Worm (Caenorhabditis elegans): ENCODE data around the gene C29F9.2.

C29F9.2 gene

DNA sequence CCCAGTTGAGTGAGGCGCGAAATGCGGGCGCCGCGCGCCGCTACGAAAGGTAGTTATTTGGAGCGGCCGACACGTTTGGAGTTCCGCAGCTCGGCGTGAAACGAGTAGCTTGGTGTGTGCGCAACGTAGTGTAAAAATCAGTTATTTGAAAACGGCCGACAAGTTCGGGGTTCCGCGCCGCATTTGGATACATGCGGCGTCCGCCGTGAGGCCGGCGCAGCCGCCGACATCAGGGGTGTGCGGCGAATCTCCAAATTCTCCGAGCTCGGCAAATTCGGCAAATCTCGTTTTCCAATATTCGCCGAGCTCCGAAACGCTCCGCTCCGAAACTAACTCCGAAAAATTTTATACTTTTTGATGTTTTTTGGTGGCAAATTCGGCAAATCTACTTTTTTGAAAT, 27.2 kb downstream of the C29F9.2 start:
- no peak for TF ChIP-seq ces-1 (GFP tag; optimal IDR thresholded peaks at IDR 0.05)
- peak; percentile 78 for TF ChIP-seq set-16 (GFP tag; IDR thresholded peaks at IDR 0.05)
- no peak for TF ChIP-seq dve-1 (tag; optimal IDR thresholded peaks at IDR 0.05; ENCODE audit: insufficient read depth)
- no peak for TF ChIP-seq lsy-2 (tag; optimal IDR thresholded peaks at IDR 0.05)
- no peak for TF ChIP-seq ZK546.5 (tag; optimal IDR thresholded peaks at IDR 0.05)
- no peak for TF ChIP-seq ztf-7 (tag; optimal IDR thresholded peaks at IDR 0.05)
- no peak for TF ChIP-seq tag-97 (GFP tag; IDR thresholded peaks at IDR 0.05)
- no peak for TF ChIP-seq snpc-1.2 (GFP tag; IDR thresholded peaks at IDR 0.05)
- TF ChIP-seq daf-16 (GFP tag; optimal IDR thresholded peaks at IDR 0.05) = no peak
- TF ChIP-seq daf-16 (tag; optimal IDR thresholded peaks at IDR 0.05) = no peak
- TF ChIP-seq aha-1 (tag) = peak; percentile 17
- TF ChIP-seq ama-1 (optimal IDR thresholded peaks at IDR 0.05) = no peak
- no peak for TF ChIP-seq nhr-48 (tag; optimal IDR thresholded peaks at IDR 0.05)
- TF ChIP-seq unc-39 (tag; optimal IDR thresholded peaks at IDR 0.05) = no peak

DNA sequence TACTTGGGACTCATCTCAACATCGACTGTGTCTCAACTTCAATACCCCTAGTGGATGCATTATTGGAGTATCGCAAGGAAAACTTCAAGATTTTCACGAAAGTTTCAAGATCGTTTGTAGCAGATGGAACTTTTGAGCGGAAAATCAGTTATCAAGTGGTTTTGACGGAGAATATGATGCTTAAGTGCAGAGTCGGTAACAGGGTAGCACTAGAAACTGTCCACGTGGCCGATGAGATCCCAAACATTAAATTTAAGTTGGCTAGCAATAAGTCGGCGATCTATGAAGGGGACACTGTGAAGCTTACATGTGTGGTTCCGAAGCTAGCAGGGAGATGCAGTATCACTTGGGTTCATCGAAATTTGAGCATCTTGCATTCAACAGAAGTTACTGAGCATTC, 28.4 kb downstream of the C29F9.2 start:
- no peak for TF ChIP-seq spr-1 (tag; optimal IDR thresholded peaks at IDR 0.05)
- no peak for TF ChIP-seq zfp-2 (tag; optimal IDR thresholded peaks at IDR 0.05)
- TF ChIP-seq fos-1 (tag; optimal IDR thresholded peaks at IDR 0.05) = no peak
- peak in 1 of 2 experiments; percentile 90 for TF ChIP-seq unc-62 (GFP tag; optimal IDR thresholded peaks at IDR 0.05 in 1 of 2)
- TF ChIP-seq unc-62 (tag; optimal IDR thresholded peaks at IDR 0.05) = no peak
- TF ChIP-seq lin-15B (tag; optimal IDR thresholded peaks at IDR 0.05) = no peak
- no peak for TF ChIP-seq nhr-237 (tag; optimal IDR thresholded peaks at IDR 0.05)

DNA sequence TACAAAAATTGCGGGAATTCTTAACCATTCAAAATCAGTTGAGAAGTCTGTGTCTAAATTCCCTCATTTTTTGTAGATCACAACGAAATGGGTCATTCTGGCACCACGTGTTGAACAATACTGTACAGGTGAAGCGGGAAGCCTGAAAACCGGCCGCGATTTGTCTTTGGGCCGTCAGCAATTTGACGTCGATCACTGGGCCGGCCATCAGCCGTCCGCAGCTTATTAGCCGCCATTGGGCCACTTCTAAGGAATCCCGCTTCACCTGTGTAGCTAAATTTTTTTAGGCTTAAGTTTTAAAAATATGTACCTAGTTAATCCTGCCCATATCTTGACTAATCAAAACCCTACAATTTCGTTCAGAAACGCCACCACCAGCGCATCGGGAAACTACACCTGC, 28.9 kb downstream of the C29F9.2 start:
- TF ChIP-seq ama-1 (optimal IDR thresholded peaks at IDR 0.05) (no peak), saeg-2 (GFP tag; IDR thresholded peaks at IDR 0.05) (no peak), zfp-2 (tag; optimal IDR thresholded peaks at IDR 0.05) (no peak), nhr-76 (tag; optimal IDR thresholded peaks at IDR 0.05) (no peak), madf-5 (GFP tag; IDR thresholded peaks at IDR 0.05) (0 out of 4 replicates have a peak, but pooled peaks of 1 of the 2 experiments have one; percentile 35), snpc-4 (tag; optimal IDR thresholded peaks at IDR 0.05) (no peak), cey-2 (tag; optimal IDR thresholded peaks at IDR 0.05; ENCODE audit: borderline replicate concordance, insufficient read depth) (no peak), set-16 (GFP tag; IDR thresholded peaks at IDR 0.05) (peak; percentile 26; the same call in 1 of the 2 replicates), dmd-8 (GFP tag; IDR thresholded peaks at IDR 0.05) (peak; percentile 10; the same call in 1 of the 2 replicates), daf-8 (GFP tag; IDR thresholded peaks at IDR 0.05) (0 out of 2 replicates have a peak, but pooled peaks have one; percentile 9), aha-1 (tag) (peak; percentile 95), dve-1 (tag; optimal IDR thresholded peaks at IDR 0.05; ENCODE audit: insufficient read depth) (no peak), ceh-32 (tag; optimal IDR thresholded peaks at IDR 0.05; ENCODE audit: poor library complexity) (no peak), unc-62 (GFP tag; optimal IDR thresholded peaks at IDR 0.05 in 1 of 2) (peak in 1 of 2 experiments; percentile 75), unc-62 (tag; optimal IDR thresholded peaks at IDR 0.05) (no peak), daf-12 (tag; optimal IDR thresholded peaks at IDR 0.05) (no peak), arid-1 (GFP tag; conservative IDR thresholded peaks at IDR 0.05) (no peak), egl-43 (GFP tag; IDR thresholded peaks at IDR 0.05) (peak; percentile 40; the same call in 1 of the 2 replicates), skn-1 (tag; optimal IDR thresholded peaks at IDR 0.05) (no peak), zip-11 (GFP tag; IDR thresholded peaks at IDR 0.05) (no peak), lim-7 (GFP tag; IDR thresholded peaks at IDR 0.05) (no peak), ceh-62 (tag; optimal IDR thresholded peaks at IDR 0.05) (no peak), ZK337.2 (GFP tag; IDR thresholded peaks at IDR 0.05) (no peak), Y48G9A.11 (GFP tag; IDR thresholded peaks at IDR 0.05) (no peak)

DNA sequence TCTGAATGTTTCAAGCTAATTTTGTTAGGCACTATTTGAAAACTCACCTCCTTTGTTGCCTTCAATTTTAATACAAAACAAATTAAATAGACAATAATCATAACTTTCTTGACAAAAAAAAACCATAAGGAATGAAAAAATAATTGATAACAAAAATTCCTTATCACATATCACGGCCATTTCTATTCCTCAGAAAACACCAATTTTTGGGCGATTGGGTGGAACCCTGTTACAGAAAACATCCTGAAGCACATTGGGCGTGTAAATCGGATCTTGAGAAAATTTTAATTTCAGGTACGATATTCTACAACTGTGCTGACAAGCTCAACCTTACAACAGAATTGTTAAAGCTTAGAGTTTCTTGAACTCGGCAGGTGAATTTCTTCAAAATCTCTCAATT, 34.0 kb downstream of the C29F9.2 start, which contains the start of gene F40G9.8:
Gene F40G9.8 (minus strand): TSS at position 101 of the 400 bp plus-strand sequence.
- TF ChIP-seq lsy-2 (tag; optimal IDR thresholded peaks at IDR 0.05) (no peak), mep-1 (tag; optimal IDR thresholded peaks at IDR 0.05) (no peak), ctbp-1 (GFP tag; IDR thresholded peaks at IDR 0.05) (no peak), daf-12 (tag; optimal IDR thresholded peaks at IDR 0.05) (no peak), dmd-9 (GFP tag; IDR thresholded peaks at IDR 0.05) (no peak)
